Fruit fly (Drosophila melanogaster) whole organism: Measurements from ENCODE around the gene mRpL55.

ENCODE experiments used
- CG8478 ChIP-seq: fragments of >200 bp; optimal IDR thresholded peaks from 2 replicates; lab custom pipeline; 2018; ENCODE audit warnings: inconsistent platforms
- EcR ChIP-seq, 2 experiments: fragments of >200 bp; optimal IDR thresholded peaks; 2 replicates each; lab custom pipeline; 2017; ENCODE audit warnings: missing biosample characterization in 2 of 2, missing genetic modification characterization in 2 of 2, missing genetic modification reagents in 2 of 2
- psq ChIP-seq: fragments of >200 bp; optimal IDR thresholded peaks from 2 replicates; lab custom pipeline; 2017
- usp ChIP-seq: fragments of >200 bp; optimal IDR thresholded peaks from 2 replicates; lab custom pipeline; 2017; ENCODE audit warnings: missing biosample characterization, missing genetic modification characterization, mixed read lengths

DNA sequence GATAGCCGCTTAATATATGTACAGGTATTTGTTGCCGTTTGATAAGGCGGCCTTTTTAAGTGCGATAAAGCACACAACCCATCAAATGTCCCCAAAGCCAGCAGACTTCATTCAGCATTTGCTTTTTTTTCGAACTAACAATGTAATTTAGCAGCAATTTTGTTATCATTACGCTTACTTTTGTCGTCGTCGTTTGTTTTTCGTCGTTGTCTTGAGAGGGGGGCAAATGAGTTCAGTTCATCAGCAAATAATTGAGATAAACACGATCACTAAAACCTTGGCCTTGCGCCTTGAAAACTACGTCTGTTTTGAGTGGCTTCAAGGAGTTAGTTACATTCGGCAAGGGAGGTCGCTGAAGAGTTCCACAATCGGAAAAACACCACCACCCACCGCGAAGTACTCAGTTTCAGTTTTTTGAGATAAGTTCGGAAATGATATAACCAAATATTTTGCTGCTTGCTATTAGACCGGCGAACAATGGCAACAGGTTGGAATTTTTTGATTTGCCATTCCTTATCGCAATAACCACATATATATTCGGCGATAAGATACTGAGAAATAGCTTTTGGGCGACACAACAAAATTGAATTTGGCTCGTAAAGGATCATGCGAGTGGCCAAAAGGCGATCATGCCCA, 5.6 kb downstream of the mRpL55 start:
- TF ChIP-seq psq (lab: Kevin White, UChicago) (no peak), CG8478 (lab: Kevin White, UChicago) (no peak), usp (no peak), EcR (GFP tag; optimal IDR thresholded peaks at IDR 0.05; lab: Kevin White, UChicago) (no peak)
